Worm (Caenorhabditis elegans): ENCODE measurements around the gene lin-12.

DNA sequence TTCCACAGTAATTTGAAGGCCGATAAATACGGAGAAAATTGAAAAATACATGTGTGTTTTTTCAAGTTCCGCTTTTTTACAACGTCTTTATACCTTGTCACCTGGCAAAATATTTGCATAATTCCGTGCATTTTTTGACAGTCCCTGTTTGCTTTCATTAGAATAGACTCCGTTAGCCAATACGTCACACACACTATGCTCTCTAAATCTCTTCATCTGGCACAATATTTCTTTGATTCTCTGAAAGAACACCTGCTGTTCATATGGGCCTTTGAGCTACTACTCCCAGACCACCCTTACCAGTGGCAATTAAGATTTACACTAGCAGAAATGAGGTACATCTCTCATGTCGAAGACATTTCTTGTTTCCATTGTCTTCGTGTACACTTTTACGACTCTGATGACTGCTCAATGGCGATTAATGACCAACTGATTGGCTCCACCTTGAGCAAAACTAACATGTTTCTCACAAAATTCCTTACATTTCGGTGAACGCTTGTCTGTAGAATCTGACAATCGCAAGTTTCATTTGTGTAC, 47.1 kb upstream of the lin-12 start, which contains the start of gene grl-11:
- TF ChIP-seq gmeb-1 (tag; optimal IDR thresholded peaks at IDR 0.05) (no peak), nhr-237 (tag; optimal IDR thresholded peaks at IDR 0.05) (no peak), lin-39 (tag; optimal IDR thresholded peaks at IDR 0.05) (no peak)
